Fruit fly (Drosophila melanogaster): Measurements from ENCODE around the gene CG11381.

DNA sequence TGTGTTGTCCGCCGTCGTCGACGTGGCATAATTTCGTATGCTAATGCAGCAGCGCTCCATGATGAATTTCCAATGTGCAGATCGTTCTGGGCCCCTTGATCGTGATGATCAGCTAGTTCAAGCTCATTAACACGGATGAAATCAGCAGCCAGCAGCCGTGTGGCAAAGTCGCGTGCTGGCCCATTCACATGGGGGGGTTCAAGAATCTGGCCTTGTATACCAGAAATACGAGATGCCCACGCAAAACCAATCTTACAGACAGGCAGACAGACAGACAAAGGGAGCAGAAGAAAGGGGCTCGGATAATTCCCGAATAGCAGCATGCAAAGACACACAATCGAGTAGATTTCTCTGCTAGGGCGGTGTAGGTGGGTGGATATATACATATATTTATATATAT is 26.0 kb downstream of the CG11381 start:
- no peak for TF ChIP-seq psq (optimal IDR thresholded peaks at IDR 0.05)
- no peak for TF ChIP-seq EcR (GFP tag; optimal IDR thresholded peaks at IDR 0.05)

All from whole organism.